Worm (Caenorhabditis elegans) whole organism, L4 larva: Measurements from ENCODE around the gene rps-4.

Source experiments
- dmd-9 ChIP-seq: fragments of 200-800 bp; sonication (Bioruptor generic); IDR thresholded peaks from 2 replicates; pipeline ENCODE4 v1.3.6; 2022; ENCODE audit warnings: missing genetic modification reagents, missing genetic modification characterization, missing compliant biosample characterization
- fkh-10 ChIP-seq: fragments of 150-350 bp; optimal IDR thresholded peaks from 2 replicates; lab custom pipeline; 2014; ENCODE audit warnings: missing biosample characterization, missing genetic modification reagents, missing genetic modification characterization
- gei-8 ChIP-seq: fragments of 200-800 bp; sonication (Bioruptor generic); optimal IDR thresholded peaks from 2 replicates; lab custom pipeline; 2018; ENCODE audit warnings: mild to moderate bottlenecking, missing genetic modification characterization, missing compliant biosample characterization
- nhr-10 ChIP-seq: fragments of 150-350 bp; optimal IDR thresholded peaks from 2 replicates; lab custom pipeline; 2014; ENCODE audit warnings: missing biosample characterization, missing genetic modification characterization
- nhr-48 ChIP-seq: sonication (generic microtip); optimal IDR thresholded peaks from 2 replicates; lab custom pipeline; 2016; ENCODE audit warnings: mild to moderate bottlenecking, missing genetic modification characterization, missing compliant biosample characterization
- nhr-76 ChIP-seq: fragments of 150-350 bp; optimal IDR thresholded peaks from 2 replicates; lab custom pipeline; 2014; ENCODE audit warnings: missing biosample characterization, missing genetic modification characterization
- nhr-77 ChIP-seq: fragments of 150-350 bp; optimal IDR thresholded peaks from 2 replicates; lab custom pipeline; 2014; ENCODE audit warnings: missing biosample characterization, missing genetic modification characterization
- pha-4 ChIP-seq, 2 experiments: fragments of 150-350 bp in 1 of 2; fragments of 200-800 bp in 1 of 2; sonication (Bioruptor generic) in 1 of 2; IDR thresholded peaks in 1 of 2; optimal IDR thresholded peaks in 1 of 2; 2 replicates each; pipeline versions ENCODE4 v1.3.6 to Lab custom; 2014 to 2022; ENCODE audit warnings: missing genetic modification characterization in 2 of 2, missing genetic modification reagents in 2 of 2, missing biosample characterization in 1 of 2, missing compliant biosample characterization in 1 of 2
- unc-62 ChIP-seq, 3 experiments: fragments of 150-350 bp in 1 of 3; sonication (generic microtip); optimal IDR thresholded peaks in 2 of 3; peaks in 1 of 3; 1 replicate in 1 of 3; 2 replicates in 2 of 3; lab custom pipeline; 2014 to 2017; ENCODE audit warnings: missing biosample characterization in 3 of 3, missing genetic modification characterization in 3 of 3, missing genetic modification reagents in 3 of 3, missing genotype in 1 of 3

DNA sequence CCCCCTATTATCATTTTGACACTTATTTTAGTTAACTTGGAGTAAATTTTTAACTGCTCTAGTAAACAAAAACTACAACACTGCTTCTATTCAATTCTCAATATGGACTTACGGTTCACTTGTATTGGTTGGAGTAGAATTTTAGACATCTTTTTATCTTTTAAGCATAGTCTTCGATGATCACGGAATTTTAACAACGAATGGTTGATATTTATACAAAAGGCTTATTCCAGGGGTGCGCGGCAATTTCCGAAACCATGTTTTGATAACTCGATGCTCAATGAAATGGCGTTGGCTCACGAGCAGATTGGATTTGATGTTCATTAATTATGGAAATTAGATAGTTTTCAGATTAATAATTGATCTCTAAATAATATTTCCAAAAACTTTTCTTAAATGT is 41.1 kb downstream of the rps-4 start:
- TF ChIP-seq nhr-76 (tag; lab: Kevin White, UChicago) (no peak), nhr-10 (no peak), nhr-77 (tag; lab: Kevin White, UChicago) (no peak), dmd-9 (GFP tag; lab: Robert Waterston, UW) (no peak), pha-4 (GFP tag; IDR thresholded peaks at IDR 0.05; lab: Robert Waterston, UW) (no peak; the same call in 1 of the 2 replicates), pha-4 (tag; optimal IDR thresholded peaks at IDR 0.05; lab: Kevin White, UChicago) (no peak), nhr-48 (tag; lab: Kevin White, UChicago) (no peak), fkh-10 (GFP tag; lab: Kevin White, UChicago) (no peak), unc-62 (GFP tag; optimal IDR thresholded peaks at IDR 0.05 in 1 of 2; lab: Kevin White, UChicago) (no peak), unc-62 (tag; optimal IDR thresholded peaks at IDR 0.05; lab: Kevin White, UChicago) (no peak), gei-8 (GFP tag; lab: Kevin White, UChicago) (no peak)
